Worm (Caenorhabditis elegans) whole organism, L4 larva: ENCODE results near the gene C06E7.4.
A peak's percentile ranks its signal among the peaks of the same experiment; 100 is the strongest.

ENCODE experiments used
- F26F4.8 ChIP-seq: fragments of 200-800 bp; sonication (Bioruptor generic); conservative IDR thresholded peaks from 2 replicates; pipeline ENCODE4 v1.3.6; 2022; ENCODE audit warnings: missing genetic modification characterization, missing compliant biosample characterization
- F44E2.7 ChIP-seq: fragments of 200-800 bp; sonication (Bioruptor generic); IDR thresholded peaks from 2 replicates; pipeline ENCODE4 v2.1.2; 2022; ENCODE audit warnings: missing genetic modification characterization, missing compliant biosample characterization
- T20F7.1 ChIP-seq: fragments of 200-800 bp; sonication (Bioruptor generic); optimal IDR thresholded peaks from 2 replicates; lab custom pipeline; 2018; ENCODE audit warnings: mild to moderate bottlenecking, missing genetic modification characterization, missing compliant biosample characterization
- T26A8.4 ChIP-seq: fragments of 200-800 bp; sonication (Bioruptor generic); IDR thresholded peaks from 2 replicates; pipeline ENCODE4 v1.3.6; 2022; ENCODE audit warnings: missing genetic modification characterization, missing compliant biosample characterization
- aha-1 ChIP-seq: fragments of 150-350 bp; peaks from one replicate; lab custom pipeline; 2014; ENCODE audit warnings: missing biosample characterization, missing genetic modification characterization
- ama-1 ChIP-seq: fragments of 150-350 bp; optimal IDR thresholded peaks from 2 replicates; lab custom pipeline; 2014; ENCODE audit warnings: inconsistent platforms, mixed read lengths
- ceh-20 ChIP-seq: fragments of 200-800 bp; sonication (Bioruptor generic); IDR thresholded peaks from 2 replicates; pipeline ENCODE4 v1.3.6; 2022; ENCODE audit warnings: missing genetic modification reagents, missing genetic modification characterization, missing compliant biosample characterization
- daf-16 ChIP-seq, 3 experiments: sonication (generic microtip); optimal IDR thresholded peaks; 2 replicates each; lab custom pipeline; 2016 to 2017; ENCODE audit warnings: missing genetic modification characterization in 3 of 3, missing genetic modification reagents in 3 of 3, mild to moderate bottlenecking in 2 of 3, missing compliant biosample characterization in 2 of 3, missing biosample characterization in 1 of 3, moderate library complexity in 1 of 3
- daf-19 ChIP-seq: fragments of 200-800 bp; sonication (Bioruptor generic); conservative IDR thresholded peaks from 2 replicates; pipeline ENCODE4 v1.3.6; 2022; ENCODE audit warnings: missing genetic modification characterization, missing compliant biosample characterization
- dmd-6 ChIP-seq: fragments of 200-800 bp; sonication (Bioruptor generic); IDR thresholded peaks from 2 replicates; pipeline ENCODE4 v1.3.6; 2022; ENCODE audit warnings: missing genetic modification reagents, missing genetic modification characterization, missing compliant biosample characterization
- duxl-1 ChIP-seq: sonication (generic microtip); optimal IDR thresholded peaks from 2 replicates; lab custom pipeline; 2016; ENCODE audit warnings: mild to moderate bottlenecking, missing genetic modification characterization, moderate library complexity, missing compliant biosample characterization; ENCODE audit not compliant: poor library complexity
- dve-1 ChIP-seq: sonication (generic microtip); optimal IDR thresholded peaks from 2 replicates; lab custom pipeline; 2017; ENCODE audit warnings: antibody characterized with exemption, mild to moderate bottlenecking, missing genetic modification characterization, missing compliant biosample characterization; ENCODE audit not compliant: insufficient read depth
- egl-27 ChIP-seq: sonication (generic microtip); optimal IDR thresholded peaks from 3 replicates; lab custom pipeline; 2017; ENCODE audit warnings: missing biosample characterization, missing genetic modification reagents, missing genetic modification characterization
- egl-43 ChIP-seq: fragments of 200-800 bp; sonication (Bioruptor generic); IDR thresholded peaks from 2 replicates; pipeline ENCODE4 v1.3.6; 2022; ENCODE audit warnings: missing genetic modification reagents, missing genetic modification characterization, missing compliant biosample characterization
- hif-1 ChIP-seq, 2 experiments: sonication (generic microtip); optimal IDR thresholded peaks; 2 replicates each; lab custom pipeline; 2016 to 2017; ENCODE audit warnings: missing compliant biosample characterization in 2 of 2, missing genetic modification characterization in 2 of 2, missing genetic modification reagents in 2 of 2, missing genotype in 2 of 2, mild to moderate bottlenecking in 1 of 2
- hlh-30 ChIP-seq: sonication (generic microtip); optimal IDR thresholded peaks from 2 replicates; lab custom pipeline; 2017; ENCODE audit warnings: antibody characterized with exemption, mild to moderate bottlenecking, missing genetic modification characterization, missing compliant biosample characterization; ENCODE audit not compliant: insufficient read depth
- hmg-1.1 ChIP-seq: fragments of 200-800 bp; sonication (Bioruptor generic); IDR thresholded peaks from 2 replicates; pipeline ENCODE4 v1.3.6; 2022; ENCODE audit warnings: missing genetic modification reagents, missing genetic modification characterization, missing compliant biosample characterization
- lin-1 ChIP-seq: fragments of 200-800 bp; sonication (Bioruptor generic); IDR thresholded peaks from 2 replicates; pipeline ENCODE4 v1.3.6; 2022; ENCODE audit warnings: missing genetic modification reagents, missing genetic modification characterization, missing compliant biosample characterization
- lin-15B ChIP-seq: fragments of 150-350 bp; sonication (generic microtip); optimal IDR thresholded peaks from 3 replicates; lab custom pipeline; 2014; ENCODE audit warnings: missing biosample characterization, missing genetic modification characterization
- lin-38 ChIP-seq: fragments of 200-800 bp; sonication (Bioruptor generic); IDR thresholded peaks from 2 replicates; pipeline ENCODE4 v1.3.6; 2022; ENCODE audit warnings: missing genetic modification reagents, missing genetic modification characterization, missing compliant biosample characterization
- lsy-2 ChIP-seq, 2 experiments: fragments of 150-350 bp in 1 of 2; sonication (generic microtip) in 1 of 2; optimal IDR thresholded peaks; 2 replicates each; lab custom pipeline; 2014 to 2017; ENCODE audit warnings: missing biosample characterization in 2 of 2, missing genetic modification characterization in 2 of 2
- mdl-1 ChIP-seq, 2 experiments: fragments of 150-350 bp in 1 of 2; sonication (generic microtip) in 1 of 2; optimal IDR thresholded peaks; 2 replicates each; lab custom pipeline; 2014 to 2017; ENCODE audit warnings: missing biosample characterization in 2 of 2, missing genetic modification characterization in 2 of 2
- mep-1 ChIP-seq: fragments of 150-350 bp; sonication (generic microtip); optimal IDR thresholded peaks from 3 replicates; lab custom pipeline; 2014; ENCODE audit warnings: missing biosample characterization, missing genetic modification characterization
- mes-2 ChIP-seq: sonication (generic microtip); optimal IDR thresholded peaks from 2 replicates; lab custom pipeline; 2016; ENCODE audit warnings: missing genotype, mild to moderate bottlenecking, missing genetic modification characterization, missing compliant biosample characterization; ENCODE audit not compliant: poor library complexity, severe bottlenecking
- mxl-3 ChIP-seq: fragments of 200-800 bp; sonication (Bioruptor generic); optimal IDR thresholded peaks from 2 replicates; lab custom pipeline; 2018; ENCODE audit warnings: mild to moderate bottlenecking, missing genetic modification characterization, missing compliant biosample characterization
- nhr-102 ChIP-seq: sonication (generic microtip); optimal IDR thresholded peaks from 2 replicates; lab custom pipeline; 2016; ENCODE audit warnings: mild to moderate bottlenecking, missing genetic modification characterization, moderate library complexity, missing compliant biosample characterization
- nhr-237 ChIP-seq: sonication (generic microtip); optimal IDR thresholded peaks from 2 replicates; lab custom pipeline; 2017; ENCODE audit warnings: missing biosample characterization, missing genetic modification characterization
- nhr-25 ChIP-seq: sonication (generic microtip); optimal IDR thresholded peaks from 2 replicates; lab custom pipeline; 2017; ENCODE audit warnings: missing genetic modification characterization, mild to moderate bottlenecking, missing compliant biosample characterization, antibody characterized with exemption, moderate library complexity, borderline replicate concordance; ENCODE audit not compliant: insufficient read depth
- nhr-28 ChIP-seq: fragments of 150-350 bp; optimal IDR thresholded peaks from 2 replicates; lab custom pipeline; 2014; ENCODE audit warnings: missing biosample characterization, missing genetic modification characterization
- nhr-48 ChIP-seq: sonication (generic microtip); optimal IDR thresholded peaks from 2 replicates; lab custom pipeline; 2016; ENCODE audit warnings: mild to moderate bottlenecking, missing genetic modification characterization, missing compliant biosample characterization
- nhr-6 ChIP-seq: fragments of 150-350 bp; optimal IDR thresholded peaks from 2 replicates; lab custom pipeline; 2014; ENCODE audit warnings: missing biosample characterization, missing genetic modification characterization
- nhr-77 ChIP-seq: fragments of 150-350 bp; optimal IDR thresholded peaks from 2 replicates; lab custom pipeline; 2014; ENCODE audit warnings: missing biosample characterization, missing genetic modification characterization
- pqm-1 ChIP-seq: sonication (generic microtip); optimal IDR thresholded peaks from 2 replicates; lab custom pipeline; 2017; ENCODE audit warnings: missing biosample characterization, missing genetic modification characterization
- rbr-2 ChIP-seq: sonication (generic microtip); optimal IDR thresholded peaks from 2 replicates; lab custom pipeline; 2016; ENCODE audit warnings: missing genotype, missing genetic modification characterization, missing compliant biosample characterization
- spr-1 ChIP-seq: sonication (generic microtip); optimal IDR thresholded peaks from 2 replicates; lab custom pipeline; 2016; ENCODE audit warnings: mild to moderate bottlenecking, missing genetic modification characterization, missing compliant biosample characterization
- tag-97 ChIP-seq: fragments of 200-800 bp; sonication (Bioruptor generic); IDR thresholded peaks from 2 replicates; pipeline ENCODE4 v1.3.6; 2022; ENCODE audit warnings: missing genetic modification characterization, missing compliant biosample characterization
- unc-130 ChIP-seq: sonication (generic microtip); optimal IDR thresholded peaks from 2 replicates; lab custom pipeline; 2016; ENCODE audit warnings: missing genetic modification reagents, missing genetic modification characterization, missing compliant biosample characterization
- unc-62 ChIP-seq, 3 experiments: fragments of 150-350 bp in 1 of 3; sonication (generic microtip); optimal IDR thresholded peaks in 2 of 3; peaks in 1 of 3; 1 replicate in 1 of 3; 2 replicates in 2 of 3; lab custom pipeline; 2014 to 2017; ENCODE audit warnings: missing biosample characterization in 3 of 3, missing genetic modification characterization in 3 of 3, missing genetic modification reagents in 3 of 3, missing genotype in 1 of 3
- zip-11 ChIP-seq: fragments of 200-800 bp; sonication (Bioruptor generic); IDR thresholded peaks from 2 replicates; pipeline ENCODE4 v1.3.6; 2022; ENCODE audit warnings: missing genetic modification characterization, missing compliant biosample characterization

C06E7.4 gene

ce11 chrIV:5817459-5817858 is 42.3 kb downstream of the C06E7.4 start:
- TF ChIP-seq zip-11 (no peak), hlh-30 (tag; lab: Kevin White, UChicago) (peak; percentile 64), rbr-2 (peak; percentile 25), daf-19 (GFP tag; lab: Robert Waterston, UW) (no peak), unc-62 (GFP tag; optimal IDR thresholded peaks at IDR 0.05 in 1 of 2; lab: Kevin White, UChicago) (peak in 1 of 2 experiments; percentile 52), unc-62 (tag; optimal IDR thresholded peaks at IDR 0.05; lab: Kevin White, UChicago) (no peak), mep-1 (tag; lab: Kevin White, UChicago) (peak; percentile 56), egl-27 (tag; lab: Kevin White, UChicago) (no peak), duxl-1 (tag; lab: Kevin White, UChicago) (no peak), pqm-1 (tag; lab: Kevin White, UChicago) (peak; percentile 70), mxl-3 (GFP tag; lab: Kevin White, UChicago) (peak; percentile 67), lin-1 (GFP tag; lab: Robert Waterston, UW) (peak; percentile 81), lsy-2 (tag; optimal IDR thresholded peaks at IDR 0.05; lab: Kevin White, UChicago) (peak in 1 of 2 experiments; percentile 55), mdl-1 (tag; optimal IDR thresholded peaks at IDR 0.05; lab: Kevin White, UChicago) (peak in 1 of 2 experiments; percentile 52), spr-1 (tag; lab: Kevin White, UChicago) (peak; percentile 50), T26A8.4 (GFP tag; lab: Robert Waterston, UW) (no peak), T20F7.1 (GFP tag; lab: Kevin White, UChicago) (no peak), mes-2 (tag; lab: Kevin White, UChicago) (no peak), ceh-20 (no peak), F44E2.7 (GFP tag; lab: Robert Waterston, UW) (no peak), F26F4.8 (GFP tag; lab: Robert Waterston, UW) (no peak), nhr-237 (tag; lab: Kevin White, UChicago) (no peak), dve-1 (tag; lab: Kevin White, UChicago) (peak; percentile 84), daf-16 (GFP tag; optimal IDR thresholded peaks at IDR 0.05; lab: Kevin White, UChicago) (peak in 1 of 2 experiments; percentile 23), daf-16 (tag; optimal IDR thresholded peaks at IDR 0.05; lab: Kevin White, UChicago) (peak; percentile 82), unc-130 (GFP tag; lab: Kevin White, UChicago) (no peak), hmg-1.1 (GFP tag; lab: Robert Waterston, UW) (peak; percentile 61), aha-1 (peak; percentile 59), egl-43 (GFP tag; lab: Robert Waterston, UW) (no peak), nhr-28 (tag; lab: Kevin White, UChicago) (peak; percentile 87), nhr-48 (tag; lab: Kevin White, UChicago) (peak; percentile 77), nhr-102 (tag; lab: Kevin White, UChicago) (peak; percentile 63), hif-1 (tag; optimal IDR thresholded peaks at IDR 0.05; lab: Kevin White, UChicago) (peak in 1 of 2 experiments; percentile 15), nhr-77 (tag; lab: Kevin White, UChicago) (peak; percentile 9), dmd-6 (GFP tag; lab: Robert Waterston, UW) (peak; percentile 69), nhr-25 (tag; lab: Kevin White, UChicago) (peak; percentile 59), tag-97 (GFP tag; lab: Robert Waterston, UW) (no peak), lin-38 (GFP tag; lab: Robert Waterston, UW) (no peak), nhr-6 (tag; lab: Kevin White, UChicago) (peak; percentile 82), ama-1 (lab: Kevin White, UChicago) (no peak)

ce11 chrIV:5816466-5816865 is 43.3 kb downstream of the C06E7.4 start:
- no peak for TF ChIP-seq daf-16 (GFP tag; optimal IDR thresholded peaks at IDR 0.05; lab: Kevin White, UChicago)
- peak; percentile 73 for TF ChIP-seq daf-16 (tag; optimal IDR thresholded peaks at IDR 0.05; lab: Kevin White, UChicago)
- no peak for TF ChIP-seq lin-15B (tag; lab: Kevin White, UChicago)
